Worm (Caenorhabditis elegans): ENCODE data around the gene hpo-34.

Gene hpo-34

ce11 chrX:11478758-11479157, 40.1 kb downstream of the hpo-34 start (continued):
- TF ChIP-seq zip-11 (GFP tag; IDR thresholded peaks at IDR 0.05) (no peak), set-16 (GFP tag; IDR thresholded peaks at IDR 0.05) (no peak), ztf-7 (tag; optimal IDR thresholded peaks at IDR 0.05) (no peak), nhr-76 (tag; optimal IDR thresholded peaks at IDR 0.05) (no peak), unc-130 (GFP tag; optimal IDR thresholded peaks at IDR 0.05) (no peak), zfp-3 (GFP tag; conservative IDR thresholded peaks at IDR 0.05) (no peak), vab-7 (GFP tag; IDR thresholded peaks at IDR 0.05) (no peak), ceh-32 (tag; optimal IDR thresholded peaks at IDR 0.05; ENCODE audit: poor library complexity) (no peak), snpc-1.2 (GFP tag; IDR thresholded peaks at IDR 0.05) (no peak), lin-29 (GFP tag; IDR thresholded peaks at IDR 0.05) (no peak), F44E2.7 (GFP tag; IDR thresholded peaks at IDR 0.05) (no peak), nhr-102 (tag; optimal IDR thresholded peaks at IDR 0.05) (no peak), R02D3.7 (tag; optimal IDR thresholded peaks at IDR 0.05) (no peak), fos-1 (tag; optimal IDR thresholded peaks at IDR 0.05) (no peak), nhr-42 (GFP tag; IDR thresholded peaks at IDR 0.05) (no peak), daf-8 (GFP tag; IDR thresholded peaks at IDR 0.05) (no peak), rbr-2 (tag; optimal IDR thresholded peaks at IDR 0.05) (no peak), nhr-41 (GFP tag; IDR thresholded peaks at IDR 0.05) (no peak), lin-15B (tag; optimal IDR thresholded peaks at IDR 0.05) (no peak), egl-43 (GFP tag; IDR thresholded peaks at IDR 0.05) (no peak), hif-1 (tag; optimal IDR thresholded peaks at IDR 0.05) (no peak), sdz-12 (GFP tag; optimal IDR thresholded peaks at IDR 0.05) (no peak), D1046.2 (GFP tag; IDR thresholded peaks at IDR 0.05) (no peak), mes-2 (tag; optimal IDR thresholded peaks at IDR 0.05; ENCODE audit: poor library complexity, severe bottlenecking) (peak; percentile 7), mdl-1 (tag; optimal IDR thresholded peaks at IDR 0.05) (peak in 1 of 2 experiments; percentile 55), nhr-77 (tag; optimal IDR thresholded peaks at IDR 0.05) (no peak), dmd-9 (GFP tag; IDR thresholded peaks at IDR 0.05) (no peak), lin-39 (tag; optimal IDR thresholded peaks at IDR 0.05) (no peak), jun-1 (tag; optimal IDR thresholded peaks at IDR 0.05) (no peak), nhr-25 (tag; optimal IDR thresholded peaks at IDR 0.05; ENCODE audit: borderline replicate concordance, insufficient read depth) (no peak), ceh-44 (GFP tag; IDR thresholded peaks at IDR 0.05) (no peak), nhr-237 (tag; optimal IDR thresholded peaks at IDR 0.05) (no peak), F49E8.2 (tag; optimal IDR thresholded peaks at IDR 0.05; ENCODE audit: borderline replicate concordance) (no peak), zfp-2 (tag; optimal IDR thresholded peaks at IDR 0.05) (no peak), lsy-2 (tag; optimal IDR thresholded peaks at IDR 0.05) (peak; percentile 8 to 37), spr-3 (GFP tag; optimal IDR thresholded peaks at IDR 0.05) (no peak), arid-1 (GFP tag; conservative IDR thresholded peaks at IDR 0.05) (no peak), mdt-29 (GFP tag; IDR thresholded peaks at IDR 0.05) (no peak), lin-1 (GFP tag; IDR thresholded peaks at IDR 0.05) (no peak)

- TF ChIP-seq mxl-2 (GFP tag; conservative IDR thresholded peaks at IDR 0.05) (no peak), nhr-76 (tag; optimal IDR thresholded peaks at IDR 0.05) (no peak), egl-43 (GFP tag; IDR thresholded peaks at IDR 0.05) (peak; percentile 19; the same call in 1 of the 2 replicates), rbr-2 (tag; optimal IDR thresholded peaks at IDR 0.05) (no peak), daf-19 (GFP tag; conservative IDR thresholded peaks at IDR 0.05) (no peak), gei-8 (GFP tag; optimal IDR thresholded peaks at IDR 0.05) (no peak), duxl-1 (tag; optimal IDR thresholded peaks at IDR 0.05; ENCODE audit: poor library complexity) (no peak), ztf-11 (tag; optimal IDR thresholded peaks at IDR 0.05) (no peak), tra-1 (GFP tag; IDR thresholded peaks at IDR 0.05) (no peak), ZK546.5 (tag; optimal IDR thresholded peaks at IDR 0.05) (no peak), nhr-28 (tag; optimal IDR thresholded peaks at IDR 0.05) (no peak), ceh-82 (tag; optimal IDR thresholded peaks at IDR 0.05) (no peak), nhr-77 (tag; optimal IDR thresholded peaks at IDR 0.05) (no peak), nhr-6 (tag; optimal IDR thresholded peaks at IDR 0.05) (no peak), dmd-9 (GFP tag; IDR thresholded peaks at IDR 0.05) (0 out of 2 replicates have a peak, but pooled peaks have one; percentile 12), F26F4.8 (GFP tag; conservative IDR thresholded peaks at IDR 0.05) (no peak), sdz-12 (GFP tag; optimal IDR thresholded peaks at IDR 0.05) (no peak), aly-2 (tag; optimal IDR thresholded peaks at IDR 0.05) (no peak), zip-11 (GFP tag; IDR thresholded peaks at IDR 0.05) (no peak), fos-1 (tag; optimal IDR thresholded peaks at IDR 0.05) (no peak), snpc-4 (tag; optimal IDR thresholded peaks at IDR 0.05) (no peak)
These were observed 41.1 kb downstream of the hpo-34 start for ce11 chrX:11477748-11478147.

All from whole organism, L4 larva.